Fruit fly (Drosophila melanogaster): Measurements from ENCODE around the gene Eogt.

Gene Eogt

DNA sequence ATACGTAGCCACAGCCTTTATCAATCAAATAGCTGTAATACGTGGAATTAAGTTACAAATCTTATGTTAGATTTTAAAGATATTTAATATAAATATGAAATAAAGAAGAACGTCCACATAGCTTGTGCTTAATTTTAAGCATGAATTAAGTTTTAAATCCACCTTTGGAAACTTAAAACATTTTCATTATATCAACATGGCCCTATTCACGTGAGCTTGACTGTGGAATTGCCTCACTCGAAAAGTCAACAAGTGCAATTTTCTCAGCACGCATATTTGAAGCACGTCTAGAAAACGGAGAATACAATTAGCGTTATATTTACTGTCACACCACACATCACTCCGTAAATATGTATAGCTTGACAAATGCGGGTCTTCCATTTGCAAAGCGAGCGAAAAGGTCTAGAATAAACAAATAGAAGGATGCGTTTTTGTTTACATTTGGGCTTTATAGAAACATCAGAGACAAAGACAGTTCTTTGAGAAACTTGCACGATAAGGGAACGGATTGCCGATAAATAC is 17.2 kb upstream of the Eogt start (continued):
- TF ChIP-seq Neu2 (GFP tag; optimal IDR thresholded peaks at IDR 0.05; ENCODE audit: borderline replicate concordance) (no peak), run (tag; optimal IDR thresholded peaks at IDR 0.05) (peak; percentile 91), CG17361 (GFP tag; IDR thresholded peaks at IDR 0.05) (peak; percentile 92), bowl (GFP tag; IDR thresholded peaks at IDR 0.05) (peak; percentile 61; the same call in 1 of the 2 replicates), Ssrp (tag; optimal IDR thresholded peaks at IDR 0.05) (peak; percentile 89), Gug (GFP tag; IDR thresholded peaks at IDR 0.05) (peak; percentile 64; the same call in 2 of the 4 replicates), Mes4 (GFP tag; optimal IDR thresholded peaks at IDR 0.05) (peak; percentile 54), sisA (GFP tag; IDR thresholded peaks at IDR 0.05) (peak; percentile 80), usp (GFP tag; optimal IDR thresholded peaks at IDR 0.05) (no peak), CG13424 (tag; optimal IDR thresholded peaks at IDR 0.05) (peak; percentile 94), CG6854 (GFP tag; optimal IDR thresholded peaks at IDR 0.05) (peak; percentile 86), kah (GFP tag; optimal IDR thresholded peaks at IDR 0.05) (peak; percentile 90), pum (GFP tag; optimal IDR thresholded peaks at IDR 0.05) (peak; percentile 58), CG14050 (GFP tag; IDR thresholded peaks at IDR 0.05) (peak; percentile 84), YL-1 (GFP tag; optimal IDR thresholded peaks at IDR 0.05) (no peak), Blimp-1 (GFP tag; optimal IDR thresholded peaks at IDR 0.05) (peak; percentile 91), NK7.1 (GFP tag; optimal IDR thresholded peaks at IDR 0.05) (peak; percentile 61), grn (GFP tag; optimal IDR thresholded peaks at IDR 0.05) (peak; percentile 44), Rx (GFP tag; IDR thresholded peaks at IDR 0.05) (peak; percentile 64; the same call in 1 of the 2 replicates), gt (GFP tag; IDR thresholded peaks at IDR 0.05) (no peak; the same call in 1 of the 2 replicates), Eip74EF (GFP tag; optimal IDR thresholded peaks at IDR 0.05) (peak in 1 of 2 experiments; percentile 92), hbn (GFP tag; IDR thresholded peaks at IDR 0.05; ENCODE audit: partially characterized antibody) (no peak), az2 (GFP tag; optimal IDR thresholded peaks at IDR 0.05) (peak; percentile 84), pzg (GFP tag; optimal IDR thresholded peaks at IDR 0.05) (no peak), CrebB (tag; optimal IDR thresholded peaks at IDR 0.05) (peak; percentile 63), CG18764 (GFP tag; optimal IDR thresholded peaks at IDR 0.05) (peak; percentile 82), Stat92E (GFP tag; optimal IDR thresholded peaks at IDR 0.05) (peak in 1 of 3 experiments; percentile 17), CG18476 (GFP tag; optimal IDR thresholded peaks at IDR 0.05) (peak; percentile 88), CG12219 (GFP tag; optimal IDR thresholded peaks at IDR 0.05) (peak; percentile 89), Ravus (GFP tag; IDR thresholded peaks at IDR 0.05) (peak; percentile 56), Sox100B (GFP tag; optimal IDR thresholded peaks at IDR 0.05) (peak; percentile 90), zf30C (GFP tag; optimal IDR thresholded peaks at IDR 0.05) (no peak), Opbp (GFP tag; IDR thresholded peaks at IDR 0.05; ENCODE audit: partially characterized antibody) (no peak), Dip3 (GFP tag; optimal IDR thresholded peaks at IDR 0.05) (peak; percentile 39), CG14014 (GFP tag; IDR thresholded peaks at IDR 0.05) (peak; percentile 90), ranshi (GFP tag; IDR thresholded peaks at IDR 0.05) (peak; percentile 86; the same call in 1 of the 2 replicates), CG3065 (GFP tag; optimal IDR thresholded peaks at IDR 0.05) (no peak), Ets65A (GFP tag) (peak; percentile 83), Chrac-16 (GFP tag; optimal IDR thresholded peaks at IDR 0.05) (peak; percentile 78), CG17612 (GFP tag; IDR thresholded peaks at IDR 0.05) (no peak), prd (optimal IDR thresholded peaks at IDR 0.05) (no peak), prd (GFP tag; IDR thresholded peaks at IDR 0.05) (peak; percentile 86), CG3726 (GFP tag; IDR thresholded peaks at IDR 0.05) (peak; percentile 83; the same call in 2 of the 3 replicates), CG9797 (GFP tag; optimal IDR thresholded peaks at IDR 0.05) (no peak), crol (GFP tag; IDR thresholded peaks at IDR 0.05) (0 out of 2 replicates have a peak, but pooled peaks have one; percentile 24), CG8290 (GFP tag; optimal IDR thresholded peaks at IDR 0.05) (peak; percentile 51), CG8290 (tag; optimal IDR thresholded peaks at IDR 0.05) (peak; percentile 24 to 63), kni (GFP tag; optimal IDR thresholded peaks at IDR 0.05) (peak; percentile 41), rib (GFP tag; IDR thresholded peaks at IDR 0.05) (no peak), CG31365 (tag; optimal IDR thresholded peaks at IDR 0.05) (peak; percentile 43)

Data from whole organism, embryonic.